Worm (Caenorhabditis elegans) whole organism, early embryonic: Measurements from ENCODE around the gene acox-1.6.

Experiments used
- aly-1 ChIP-seq: sonication (generic microtip); optimal IDR thresholded peaks from 2 replicates; lab custom pipeline; 2016; ENCODE audit warnings: missing genetic modification characterization, missing compliant biosample characterization
- ama-1 ChIP-seq: fragments of 150-350 bp; optimal IDR thresholded peaks from 2 replicates; lab custom pipeline; 2014
- ceh-36 ChIP-seq: sonication (generic microtip); optimal IDR thresholded peaks from 2 replicates; lab custom pipeline; 2016; ENCODE audit warnings: missing genetic modification characterization, inconsistent platforms, missing compliant biosample characterization
- flt-1 ChIP-seq: fragments of 200-800 bp; sonication (Bioruptor generic); IDR thresholded peaks from 2 replicates; pipeline ENCODE4 v1.3.6; 2022; ENCODE audit warnings: missing genetic modification characterization, missing compliant biosample characterization
- hmbx-1 ChIP-seq: sonication (generic microtip); optimal IDR thresholded peaks from 2 replicates; lab custom pipeline; 2016; ENCODE audit warnings: mild to moderate bottlenecking, missing genetic modification characterization, missing compliant biosample characterization
- hnd-1 ChIP-seq: sonication (generic microtip); optimal IDR thresholded peaks from 2 replicates; lab custom pipeline; 2016; ENCODE audit warnings: missing genetic modification characterization, missing compliant biosample characterization
- pes-1 ChIP-seq: fragments of 200-800 bp; sonication (Bioruptor generic); IDR thresholded peaks from 2 replicates; pipeline ENCODE4 v1.3.6; 2022; ENCODE audit warnings: missing genetic modification reagents, missing genetic modification characterization, missing compliant biosample characterization
- tbx-11 ChIP-seq: fragments of 200-800 bp; sonication (Bioruptor generic); IDR thresholded peaks from 2 replicates; pipeline ENCODE4 v1.3.6; 2022; ENCODE audit warnings: missing genetic modification characterization, missing compliant biosample characterization
- tbx-37 ChIP-seq: fragments of 200-800 bp; sonication (Bioruptor generic); conservative IDR thresholded peaks from 2 replicates; pipeline ENCODE4 v1.3.6; 2022; ENCODE audit warnings: missing genetic modification reagents, missing genetic modification characterization, missing compliant biosample characterization
- tra-4 ChIP-seq: sonication (generic microtip); optimal IDR thresholded peaks from 2 replicates; lab custom pipeline; 2017; ENCODE audit warnings: missing genetic modification characterization, missing compliant biosample characterization

DNA sequence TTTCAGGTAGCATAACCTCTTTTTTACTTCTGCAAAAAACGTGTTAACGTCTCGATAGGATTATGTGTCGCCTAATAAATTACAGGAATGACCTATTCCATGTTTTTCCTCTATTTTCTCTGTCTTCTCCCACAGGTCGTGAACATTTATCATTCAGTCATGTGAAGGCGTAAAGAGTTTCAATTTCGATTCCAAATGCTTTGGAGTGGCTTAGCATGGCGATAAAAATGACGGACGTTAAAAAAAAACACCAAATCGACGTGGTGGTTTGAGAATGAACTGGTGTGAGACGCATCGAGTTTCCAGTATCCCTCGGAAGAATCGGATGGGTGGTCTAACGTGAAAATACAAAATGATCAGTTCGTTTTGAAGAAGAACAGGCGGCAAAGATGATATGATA, 31.2 kb upstream of the acox-1.6 start:
- TF ChIP-seq ama-1 (lab: Kevin White, UChicago) (no peak), tbx-37 (GFP tag; lab: Robert Waterston, UW) (no peak), flt-1 (GFP tag; lab: Robert Waterston, UW) (no peak), tra-4 (tag; lab: Kevin White, UChicago) (no peak), hmbx-1 (tag; lab: Kevin White, UChicago) (no peak), pes-1 (no peak), hnd-1 (tag; lab: Kevin White, UChicago) (no peak), ceh-36 (tag; lab: Kevin White, UChicago) (no peak), tbx-11 (no peak), aly-1 (tag; lab: Kevin White, UChicago) (no peak)
